Worm (Caenorhabditis elegans): Measurements from ENCODE around the gene Y43F8B.29.

Y43F8B.29 gene

DNA sequence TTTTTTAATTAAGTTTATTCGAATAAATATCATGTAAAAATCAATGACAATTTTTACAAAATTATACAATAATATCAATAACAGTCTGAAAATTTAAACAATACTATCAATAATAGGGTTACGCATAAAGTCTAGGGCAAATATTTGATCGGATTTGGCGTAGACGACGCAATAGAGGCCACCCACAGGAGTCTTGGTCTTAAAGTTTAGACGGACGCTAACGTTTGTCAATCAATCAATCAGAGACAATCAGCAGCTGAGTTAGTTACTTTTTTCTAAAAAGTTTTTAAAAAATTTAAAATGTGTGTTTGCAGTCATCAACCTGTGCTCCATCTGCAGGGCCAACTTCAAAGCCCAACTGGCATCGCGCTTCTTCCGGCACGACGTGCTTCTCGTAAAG, at the start of gene Y43F8B.29:
TSS of gene Y43F8B.29 (plus strand) at position 301 of the 400 bp plus-strand sequence.
- no peak for TF ChIP-seq unc-62 (GFP tag; optimal IDR thresholded peaks at IDR 0.05)

- TF ChIP-seq unc-62 (GFP tag; optimal IDR thresholded peaks at IDR 0.05): no peak
These were observed 47.8 kb upstream of the Y43F8B.29 start for ce11 chrV:19443599-19443998.

DNA sequence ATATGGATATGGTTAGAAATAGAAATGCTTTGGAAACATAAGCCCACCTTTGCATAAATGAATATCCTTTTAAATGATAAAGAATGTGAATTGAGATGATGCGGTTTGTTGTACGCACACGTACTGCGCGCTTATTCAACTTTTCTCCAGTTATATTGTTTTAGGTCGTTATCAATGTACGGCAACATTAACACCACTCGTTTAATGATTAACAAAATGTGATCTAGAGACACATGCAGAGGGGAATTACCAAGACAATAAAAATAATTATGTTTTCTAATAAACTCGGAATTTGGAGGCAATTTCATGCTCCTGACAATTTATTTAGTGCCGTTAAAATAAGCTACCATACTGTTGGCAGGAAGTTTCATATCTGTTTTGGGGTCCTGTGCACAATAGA, 46.0 kb upstream of the Y43F8B.29 start, which contains the start of gene M04C3.1:
TSS of gene M04C3.1 (minus strand) at position 164 of the 400 bp plus-strand sequence.
- no peak for TF ChIP-seq unc-62 (GFP tag; optimal IDR thresholded peaks at IDR 0.05)

DNA sequence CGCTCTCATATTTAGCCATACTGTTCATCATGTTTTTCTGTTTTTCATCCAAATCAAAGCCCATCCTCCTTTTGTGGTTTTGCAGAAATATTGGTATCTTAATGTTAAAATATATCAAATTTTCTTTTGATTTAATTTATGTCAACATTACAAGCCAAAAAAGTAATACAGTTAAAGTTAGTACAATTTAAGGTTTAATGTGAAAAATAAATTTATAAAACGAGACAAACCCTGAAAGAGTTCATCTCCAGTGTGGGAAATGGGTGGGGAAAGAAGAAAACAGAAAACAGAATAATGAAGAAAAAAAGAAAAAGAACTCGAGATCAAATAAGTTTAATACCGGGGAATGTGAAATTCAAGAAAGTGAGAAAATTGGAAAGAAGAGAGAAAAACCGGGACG, 42.6 kb upstream of the Y43F8B.29 start, which contains the start of gene M04C3.2:
TSS of gene M04C3.2 (minus strand) at position 101 of the 400 bp plus-strand sequence.
- no peak for TF ChIP-seq unc-62 (GFP tag; optimal IDR thresholded peaks at IDR 0.05)

DNA sequence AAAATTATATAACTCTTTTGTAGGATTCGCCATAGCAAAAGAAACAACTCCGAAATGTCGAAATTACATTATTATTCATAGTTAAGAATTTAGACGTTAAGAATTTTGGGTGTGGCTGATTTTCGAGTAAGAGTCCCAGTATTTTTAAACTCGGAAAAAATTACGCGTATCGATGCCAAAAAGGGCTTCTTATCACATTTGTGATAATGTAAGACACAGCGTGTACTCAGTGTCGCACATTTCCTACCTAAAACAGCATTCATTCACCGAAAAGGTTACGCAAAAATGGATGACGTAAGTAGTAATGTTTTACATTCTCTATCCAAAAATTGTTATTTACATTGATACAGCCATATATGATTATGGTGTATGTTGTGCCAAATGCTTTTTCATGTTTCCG, 41.9 kb upstream of the Y43F8B.29 start, which contains the start of gene M04C3.5:
TSS of gene M04C3.5 (plus strand) at position 190 of the 400 bp plus-strand sequence.
- no peak for TF ChIP-seq unc-62 (GFP tag; optimal IDR thresholded peaks at IDR 0.05)

DNA sequence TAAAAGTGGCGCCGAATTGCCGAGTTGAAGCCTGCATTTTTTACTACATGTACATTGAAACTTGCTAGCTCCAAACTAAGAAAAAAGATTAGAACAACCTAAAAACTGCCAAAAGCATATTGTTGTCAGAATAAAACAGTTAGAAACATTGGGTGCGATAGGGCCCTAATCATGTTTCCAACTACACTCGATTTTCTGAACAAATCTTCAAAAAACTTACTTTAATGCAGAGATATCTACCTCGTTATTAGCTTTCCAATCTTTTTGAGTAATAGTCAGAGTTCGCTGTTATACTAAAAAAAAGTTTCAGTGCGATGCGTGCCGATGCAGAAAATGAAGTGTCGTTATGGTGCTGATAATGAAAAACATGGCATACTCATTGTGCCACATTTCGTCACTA, 35.8 kb upstream of the Y43F8B.29 start, which contains the start of the genes Y43F8B.13 and Y43F8B.14:
TSS of gene Y43F8B.13 (plus strand) at position 301 of the 400 bp plus-strand sequence.
TSS of gene Y43F8B.14 (minus strand) at position 322 of the 400 bp plus-strand sequence.
- TF ChIP-seq unc-62 (GFP tag; optimal IDR thresholded peaks at IDR 0.05): no peak

DNA sequence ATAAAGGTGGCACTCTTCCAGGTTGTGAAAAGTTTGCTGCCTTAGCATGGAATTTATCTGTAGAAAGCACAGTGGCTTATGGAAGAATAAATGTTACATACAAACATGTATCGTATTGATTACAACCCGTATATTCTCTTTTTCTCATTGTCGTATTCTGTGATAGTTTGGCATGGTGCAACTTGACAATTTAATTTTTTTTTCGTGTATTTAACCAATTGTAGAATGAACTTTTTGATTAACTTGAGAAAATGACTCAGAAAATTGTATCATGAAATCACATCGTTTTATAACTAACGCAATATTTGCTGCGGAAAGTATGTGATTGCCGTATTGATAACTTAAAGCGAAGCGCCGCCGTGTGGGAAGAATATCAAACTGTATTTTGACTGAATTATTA, 34.3 kb upstream of the Y43F8B.29 start, which contains the start of gene Y43F8B.24:
TSS of gene Y43F8B.24 (plus strand) at position 301 of the 400 bp plus-strand sequence.
- no peak for TF ChIP-seq unc-62 (GFP tag; optimal IDR thresholded peaks at IDR 0.05)

ce11 chrV:19462020-19462419, 29.4 kb upstream of the Y43F8B.29 start, which contains the start of gene Y43F8B.15:
Gene Y43F8B.15, minus strand, starts transcription at chrV:19462120.
- no peak for TF ChIP-seq unc-62 (GFP tag; optimal IDR thresholded peaks at IDR 0.05)

DNA sequence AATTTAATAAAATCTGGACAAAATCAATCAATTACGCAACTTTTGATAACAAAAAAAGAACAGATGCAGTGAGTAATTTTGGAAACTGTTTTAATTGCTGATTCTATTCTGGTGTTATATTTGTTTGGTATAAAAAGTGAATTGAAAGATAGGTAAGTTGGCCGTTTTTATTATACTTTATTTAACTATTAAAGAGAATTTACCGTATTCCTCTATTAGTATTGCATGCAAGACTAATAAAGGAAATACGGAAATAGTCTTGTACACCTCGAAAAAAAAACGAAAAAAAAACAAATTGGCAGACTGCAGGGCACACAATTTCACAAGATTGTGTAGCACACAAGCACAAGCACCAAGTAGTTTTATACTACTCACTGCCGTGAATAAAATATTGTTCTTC, 28.8 kb upstream of the Y43F8B.29 start, which contains the start of gene Y43F8B.25:
TSS of gene Y43F8B.25 (plus strand) at position 301 of the 400 bp plus-strand sequence.
- no peak for TF ChIP-seq unc-62 (GFP tag; optimal IDR thresholded peaks at IDR 0.05)

ce11 chrV:19467574-19467973, 23.8 kb upstream of the Y43F8B.29 start, which contains the start of gene Y43F8B.23:
Gene Y43F8B.23, minus strand, starts transcription at chrV:19467648.
- TF ChIP-seq unc-62 (GFP tag; optimal IDR thresholded peaks at IDR 0.05): no peak

DNA sequence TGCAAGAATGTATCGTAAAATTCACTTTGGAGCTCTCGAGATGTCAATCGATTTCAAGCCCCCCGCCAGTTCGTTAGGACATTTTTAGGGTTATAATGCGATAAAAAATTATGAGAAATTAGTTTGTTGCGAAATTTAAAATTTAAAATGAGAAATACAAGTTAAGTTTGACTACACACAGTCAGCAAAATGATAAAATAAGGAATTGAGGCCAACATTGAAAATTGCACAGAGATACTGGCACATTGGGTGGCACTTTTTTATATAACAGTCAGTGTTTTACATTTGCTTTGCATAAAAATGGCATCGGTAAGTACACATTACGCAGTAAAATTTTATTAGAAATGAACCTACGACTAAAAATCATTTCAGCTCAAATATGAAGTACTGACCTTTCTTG, 23.3 kb upstream of the Y43F8B.29 start, which contains the start of gene Y43F8B.12:
TSS of gene Y43F8B.12 (plus strand) at position 301 of the 400 bp plus-strand sequence.
- no peak for TF ChIP-seq unc-62 (GFP tag; optimal IDR thresholded peaks at IDR 0.05)

DNA sequence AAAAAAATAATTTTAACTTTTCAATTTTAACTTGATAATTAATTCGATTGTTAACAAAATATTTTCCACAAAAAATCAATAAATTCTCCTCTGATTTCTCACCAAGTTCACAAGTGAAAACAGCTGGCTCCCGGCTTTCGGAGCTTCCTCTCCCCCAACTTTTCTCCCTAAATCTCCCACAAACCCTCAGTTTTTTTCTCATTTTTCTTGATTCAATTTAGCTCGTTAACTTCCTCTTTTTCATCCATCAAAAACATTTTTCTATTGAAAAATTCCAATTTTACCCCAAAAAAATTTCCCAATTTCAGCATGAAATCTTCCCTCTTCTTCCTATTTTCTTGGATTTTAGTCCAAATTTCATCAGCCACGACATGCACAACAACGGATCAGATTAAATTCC, 21.0 kb upstream of the Y43F8B.29 start, which contains the start of gene Y43F8B.11:
TSS of gene Y43F8B.11 (plus strand) at position 301 of the 400 bp plus-strand sequence.
- TF ChIP-seq unc-62 (GFP tag; optimal IDR thresholded peaks at IDR 0.05): no peak

DNA sequence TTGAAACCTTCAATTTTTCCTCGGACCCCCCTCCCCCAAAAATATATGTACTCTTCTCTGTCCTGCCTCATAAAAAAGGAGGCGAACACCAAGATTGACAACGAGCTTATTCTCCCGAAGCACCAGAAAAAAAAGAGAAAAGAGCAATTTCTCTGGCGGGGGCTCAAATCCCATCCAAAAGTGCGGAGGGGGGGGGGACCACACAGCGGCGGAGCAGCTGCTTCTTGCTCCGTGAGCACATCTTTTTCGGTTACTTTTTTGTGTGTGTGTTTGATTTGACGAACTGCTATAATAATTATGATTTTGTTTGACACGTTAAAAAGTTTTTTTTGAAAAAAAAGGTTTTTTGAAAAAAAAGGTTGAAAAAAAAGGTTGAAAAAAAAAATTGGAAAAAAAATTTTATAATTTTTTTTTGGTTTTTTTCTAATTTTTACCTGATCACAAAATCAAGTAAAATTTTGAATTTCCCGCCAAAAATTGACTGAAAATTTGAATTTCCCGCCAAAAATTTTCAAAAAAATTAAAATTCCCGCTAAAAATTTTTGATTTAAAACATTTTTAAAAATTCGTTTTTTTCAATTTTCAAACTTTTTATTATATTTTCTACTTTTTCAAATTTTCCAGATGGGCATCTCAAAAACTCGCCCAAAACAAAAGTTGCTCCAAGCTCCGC, 17.4 kb upstream of the Y43F8B.29 start, which contains the start of gene Y43F8B.10:
TSS of gene Y43F8B.10 (plus strand) at position 623 of the 673 bp plus-strand sequence.
- TF ChIP-seq unc-62 (GFP tag; optimal IDR thresholded peaks at IDR 0.05): no peak

ce11 chrV:19477302-19477701, 14.1 kb upstream of the Y43F8B.29 start:
- TF ChIP-seq unc-62 (GFP tag; optimal IDR thresholded peaks at IDR 0.05): no peak

- TF ChIP-seq unc-62 (GFP tag; optimal IDR thresholded peaks at IDR 0.05): no peak
These were observed 13.6 kb upstream of the Y43F8B.29 start, which contains the start of gene Y43F8B.9 for ce11 chrV:19477852-19478251. Gene Y43F8B.9, plus strand, starts transcription at chrV:19478152.

DNA sequence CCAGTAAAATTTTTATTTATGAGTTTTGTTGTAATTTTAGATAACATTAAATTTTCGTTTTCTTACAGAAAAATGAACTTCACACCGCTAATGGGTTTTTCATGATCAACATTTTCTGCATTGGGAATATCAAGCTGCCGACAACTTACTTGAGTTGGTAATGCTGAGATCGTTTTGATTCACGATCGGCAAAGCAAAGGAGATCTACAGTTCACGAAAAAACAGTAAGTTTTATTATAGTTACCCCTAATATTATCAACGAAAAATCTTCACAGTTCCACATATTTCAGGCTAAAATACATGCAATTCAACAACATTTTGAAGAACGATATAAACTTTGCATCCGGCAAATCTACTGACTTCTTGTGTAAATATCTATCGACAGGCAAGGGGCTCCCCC, 8.9 kb upstream of the Y43F8B.29 start, which contains the start of gene Y43F8B.22:
TSS of gene Y43F8B.22 (plus strand) at position 301 of the 400 bp plus-strand sequence.
- TF ChIP-seq unc-62 (GFP tag; optimal IDR thresholded peaks at IDR 0.05): no peak

Measured in whole organism, dauer.